Worm (Caenorhabditis elegans) whole organism, L2 larva: ENCODE results near the gene R04D3.3.
A peak's percentile ranks its signal among the peaks of the same experiment; 100 is the strongest.

ENCODE experiments used
- C34F6.9 ChIP-seq: fragments of 150-350 bp; optimal IDR thresholded peaks from 2 replicates; lab custom pipeline; 2014; ENCODE audit warnings: missing biosample characterization, missing genetic modification characterization
- F13H6.1 ChIP-seq: sonication (generic microtip); optimal IDR thresholded peaks from 2 replicates; lab custom pipeline; 2016; ENCODE audit warnings: missing genetic modification characterization, missing compliant biosample characterization
- Y55F3AM.14 ChIP-seq: fragments of 200-800 bp; sonication (Bioruptor generic); optimal IDR thresholded peaks from 2 replicates; lab custom pipeline; 2018; ENCODE audit warnings: mild to moderate bottlenecking, missing genetic modification characterization, missing compliant biosample characterization
- ZK546.5 ChIP-seq: sonication (generic microtip); optimal IDR thresholded peaks from 2 replicates; lab custom pipeline; 2017; ENCODE audit warnings: missing biosample characterization, missing genetic modification characterization
- ama-1 ChIP-seq: fragments of 150-350 bp; optimal IDR thresholded peaks from 2 replicates; lab custom pipeline; 2018; ENCODE audit warnings: inconsistent platforms
- blmp-1 ChIP-seq: sonication (generic microtip); optimal IDR thresholded peaks from 2 replicates; lab custom pipeline; 2017; ENCODE audit warnings: missing genetic modification characterization, mild to moderate bottlenecking, missing compliant biosample characterization, antibody characterized with exemption, moderate library complexity; ENCODE audit not compliant: insufficient read depth
- ceh-16 ChIP-seq: fragments of 150-350 bp; optimal IDR thresholded peaks from 2 replicates; lab custom pipeline; 2014; ENCODE audit warnings: missing biosample characterization, missing genetic modification characterization
- ceh-82 ChIP-seq: fragments of 150-350 bp; optimal IDR thresholded peaks from 2 replicates; lab custom pipeline; 2014; ENCODE audit warnings: missing biosample characterization, missing genetic modification characterization
- crh-2 ChIP-seq: sonication (generic microtip); optimal IDR thresholded peaks from 2 replicates; lab custom pipeline; 2017; ENCODE audit warnings: missing biosample characterization, missing genetic modification characterization
- elt-1 ChIP-seq: fragments of 150-350 bp; optimal IDR thresholded peaks from 2 replicates; lab custom pipeline; 2014; ENCODE audit warnings: missing biosample characterization, missing genetic modification characterization
- elt-3 ChIP-seq: sonication (generic microtip); optimal IDR thresholded peaks from 2 replicates; lab custom pipeline; 2017; ENCODE audit warnings: missing biosample characterization, missing genetic modification characterization
- fos-1 ChIP-seq: fragments of 150-350 bp; optimal IDR thresholded peaks from 2 replicates; lab custom pipeline; 2014; ENCODE audit warnings: missing biosample characterization, missing genetic modification characterization
- gmeb-1 ChIP-seq: fragments of 150-350 bp; optimal IDR thresholded peaks from 2 replicates; lab custom pipeline; 2014; ENCODE audit warnings: missing biosample characterization, missing genetic modification characterization
- lin-13 ChIP-seq: fragments of 150-350 bp; optimal IDR thresholded peaks from 2 replicates; lab custom pipeline; 2014; ENCODE audit warnings: missing biosample characterization, missing genetic modification reagents, missing genetic modification characterization
- lsy-2 ChIP-seq, 2 experiments: fragments of 150-350 bp in 1 of 2; sonication (generic microtip) in 1 of 2; optimal IDR thresholded peaks; 2 replicates each; lab custom pipeline; 2014 to 2017; ENCODE audit warnings: missing biosample characterization in 2 of 2, missing genetic modification characterization in 2 of 2
- mbf-1 ChIP-seq: sonication (generic microtip); optimal IDR thresholded peaks from 2 replicates; lab custom pipeline; 2017; ENCODE audit warnings: missing biosample characterization, missing genetic modification characterization
- mdl-1 ChIP-seq, 2 experiments: fragments of 150-350 bp in 1 of 2; sonication (generic microtip) in 1 of 2; optimal IDR thresholded peaks; 2 replicates each; lab custom pipeline; 2017; ENCODE audit warnings: missing biosample characterization in 2 of 2, missing genetic modification characterization in 2 of 2
- nhr-11 ChIP-seq: fragments of 150-350 bp; optimal IDR thresholded peaks from 2 replicates; lab custom pipeline; 2014; ENCODE audit warnings: missing biosample characterization, missing genetic modification characterization
- nhr-129 ChIP-seq: fragments of 150-350 bp; optimal IDR thresholded peaks from 2 replicates; lab custom pipeline; 2014; ENCODE audit warnings: missing biosample characterization, missing genetic modification characterization
- nhr-21 ChIP-seq: fragments of 150-350 bp; optimal IDR thresholded peaks from 2 replicates; lab custom pipeline; 2014; ENCODE audit warnings: missing biosample characterization, missing genetic modification characterization
- nhr-23 ChIP-seq: fragments of 150-350 bp; optimal IDR thresholded peaks from 2 replicates; lab custom pipeline; 2014; ENCODE audit warnings: missing biosample characterization, missing genetic modification reagents, missing genetic modification characterization
- nhr-25 ChIP-seq: fragments of 150-350 bp; sonication (generic microtip); optimal IDR thresholded peaks from 3 replicates; lab custom pipeline; 2014; ENCODE audit warnings: missing biosample characterization, missing genetic modification characterization
- nhr-77 ChIP-seq: fragments of 150-350 bp; optimal IDR thresholded peaks from 2 replicates; lab custom pipeline; 2014; ENCODE audit warnings: missing biosample characterization, missing genetic modification characterization
- sem-4 ChIP-seq: fragments of 150-350 bp; optimal IDR thresholded peaks from 2 replicates; lab custom pipeline; 2014; ENCODE audit warnings: missing biosample characterization, missing genetic modification reagents, missing genetic modification characterization
- skn-1 ChIP-seq: sonication (generic microtip); optimal IDR thresholded peaks from 2 replicates; lab custom pipeline; 2017; ENCODE audit warnings: missing biosample characterization, missing genetic modification characterization
- sma-3 ChIP-seq: sonication (generic microtip); optimal IDR thresholded peaks from 2 replicates; lab custom pipeline; 2016; ENCODE audit warnings: missing genetic modification reagents, missing genetic modification characterization, missing compliant biosample characterization
- sma-9 ChIP-seq, 2 experiments: fragments of 150-350 bp in 1 of 2; sonication (generic microtip) in 1 of 2; optimal IDR thresholded peaks; 2 replicates each; lab custom pipeline; 2014 to 2016; ENCODE audit warnings: missing genetic modification characterization in 2 of 2, mild to moderate bottlenecking in 1 of 2, missing biosample characterization in 1 of 2, missing compliant biosample characterization in 1 of 2, missing genetic modification reagents in 1 of 2, moderate library complexity in 1 of 2
- snpc-4 ChIP-seq: fragments of 150-350 bp; optimal IDR thresholded peaks from 2 replicates; lab custom pipeline; 2014; ENCODE audit warnings: missing biosample characterization, missing genetic modification characterization
- unc-62 ChIP-seq: fragments of 150-350 bp; optimal IDR thresholded peaks from 2 replicates; lab custom pipeline; 2014; ENCODE audit warnings: missing biosample characterization, missing genetic modification reagents, missing genetic modification characterization
- zag-1 ChIP-seq: fragments of 150-350 bp; optimal IDR thresholded peaks from 2 replicates; lab custom pipeline; 2014; ENCODE audit warnings: missing biosample characterization, missing genetic modification characterization
- ztf-1 ChIP-seq: fragments of 200-800 bp; sonication (Bioruptor generic); conservative IDR thresholded peaks from 2 replicates; pipeline ENCODE4 v1.3.6; 2022; ENCODE audit warnings: missing genetic modification characterization, missing compliant biosample characterization
- ztf-11 ChIP-seq: sonication (generic microtip); optimal IDR thresholded peaks from 2 replicates; lab custom pipeline; 2017; ENCODE audit warnings: missing biosample characterization, missing genetic modification characterization
- ztf-4 ChIP-seq: fragments of 150-350 bp; optimal IDR thresholded peaks from 2 replicates; lab custom pipeline; 2014; ENCODE audit warnings: missing biosample characterization, missing genetic modification characterization

The R04D3.3 gene

DNA sequence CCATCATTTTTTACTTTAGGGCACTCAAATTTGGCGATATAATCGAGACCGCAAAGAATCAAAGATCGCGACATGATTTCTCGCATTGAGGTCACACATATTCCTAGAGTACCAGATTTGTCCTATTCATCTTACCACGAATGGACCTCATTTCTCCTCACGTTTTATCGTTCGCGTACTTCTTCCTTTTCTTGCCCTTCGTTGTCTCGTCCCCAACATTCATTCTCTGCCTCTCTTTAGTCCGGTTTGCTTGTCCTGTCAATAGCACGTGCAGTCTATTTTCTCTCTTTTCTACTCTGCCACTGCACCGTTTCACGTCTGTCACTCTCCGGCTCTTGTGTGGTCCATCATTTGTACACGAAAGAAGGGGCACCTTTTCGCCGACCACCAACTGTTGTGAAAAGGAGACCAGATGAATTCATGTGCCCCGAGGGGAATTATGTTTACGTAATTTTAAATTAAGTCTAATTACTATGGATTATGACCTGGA, 39.0 kb downstream of the R04D3.3 start (continued):
- TF ChIP-seq elt-3 (tag; lab: Kevin White, UChicago) (no peak), zag-1 (peak; percentile 44), gmeb-1 (peak; percentile 35), lsy-2 (tag; optimal IDR thresholded peaks at IDR 0.05; lab: Kevin White, UChicago) (peak; percentile 1 to 71)

DNA sequence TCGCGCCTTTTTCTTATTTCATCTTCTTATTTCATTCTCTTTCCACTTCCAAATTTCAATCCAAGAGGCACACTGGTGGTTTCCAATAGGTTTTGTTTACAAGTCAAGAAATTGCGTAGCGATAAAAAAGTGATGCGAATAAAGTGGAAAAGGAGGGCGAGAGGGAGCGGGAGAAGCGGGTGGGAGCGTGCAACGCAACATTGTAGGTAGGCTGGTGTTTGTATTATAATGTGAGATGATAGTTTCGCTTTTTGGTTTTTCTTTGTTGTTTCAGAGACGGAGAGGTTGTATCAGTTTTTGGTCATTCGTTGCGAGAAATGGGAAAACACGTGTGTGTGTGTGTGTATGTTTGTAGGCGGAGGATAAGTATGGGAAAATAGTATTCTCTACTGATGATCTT, 40.3 kb downstream of the R04D3.3 start:
- peak; percentile 6 for TF ChIP-seq nhr-21 (tag; lab: Kevin White, UChicago)
- TF ChIP-seq mbf-1 (tag; lab: Kevin White, UChicago), result no peak
- peak; percentile 70 for TF ChIP-seq sma-3 (GFP tag; lab: Kevin White, UChicago)
- TF ChIP-seq C34F6.9 (tag; lab: Kevin White, UChicago), result no peak
- TF ChIP-seq gmeb-1, result peak; percentile 61
- TF ChIP-seq crh-2, result peak; percentile 71
- peak; percentile 54 for TF ChIP-seq fos-1 (tag; lab: Kevin White, UChicago)
- TF ChIP-seq blmp-1 (tag; lab: Kevin White, UChicago), result peak; percentile 70
- TF ChIP-seq Y55F3AM.14 (GFP tag; lab: Kevin White, UChicago), result peak; percentile 36
- TF ChIP-seq sem-4 (tag; lab: Kevin White, UChicago), result peak; percentile 14
- TF ChIP-seq ama-1 (lab: Kevin White, UChicago), result no peak
- TF ChIP-seq sma-9 (GFP tag; optimal IDR thresholded peaks at IDR 0.05; lab: Kevin White, UChicago), result peak; percentile 85
- no peak for TF ChIP-seq sma-9 (tag; optimal IDR thresholded peaks at IDR 0.05; lab: Kevin White, UChicago)
- TF ChIP-seq elt-3 (tag; lab: Kevin White, UChicago), result no peak
- no peak for TF ChIP-seq ztf-11 (tag; lab: Kevin White, UChicago)
- peak; percentile 66 for TF ChIP-seq nhr-129
- TF ChIP-seq F13H6.1 (tag; lab: Kevin White, UChicago), result peak; percentile 76
- TF ChIP-seq mdl-1 (tag; optimal IDR thresholded peaks at IDR 0.05; lab: Kevin White, UChicago), result peak; percentile 40 to 69
- peak; percentile 79 for TF ChIP-seq nhr-25 (tag; lab: Kevin White, UChicago)

ce11 chrX:13249102-13249501, 41.3 kb downstream of the R04D3.3 start:
- TF ChIP-seq C34F6.9 (tag; lab: Kevin White, UChicago), result no peak

DNA sequence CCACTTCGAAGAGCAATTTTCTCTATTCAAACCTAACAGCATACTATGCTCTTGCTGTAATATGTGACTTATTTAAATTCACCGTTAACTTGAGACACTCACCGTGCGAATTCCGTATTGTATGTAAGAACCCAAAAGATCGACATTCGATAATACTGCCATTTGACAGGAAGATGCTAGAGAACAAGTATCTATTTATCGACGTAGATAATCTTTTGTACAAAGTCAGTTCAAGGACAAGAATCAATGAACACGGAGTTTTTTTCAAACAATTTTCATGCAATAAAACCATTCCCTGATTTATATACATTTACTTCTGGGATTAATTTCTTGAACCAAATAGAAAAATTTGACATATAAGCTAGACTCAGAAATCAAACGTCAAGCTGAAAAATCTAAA, 42.2 kb downstream of the R04D3.3 start, which contains the start of gene K08H2.7:
Gene K08H2.7 (minus strand): TSS at position 173 of the 400 bp plus-strand sequence.
- TF ChIP-seq snpc-4, result no peak
- TF ChIP-seq C34F6.9 (tag; lab: Kevin White, UChicago), result no peak
- TF ChIP-seq nhr-11 (tag; lab: Kevin White, UChicago), result no peak
- TF ChIP-seq nhr-25 (tag; lab: Kevin White, UChicago), result peak; percentile 55
- no peak for TF ChIP-seq nhr-77 (tag; lab: Kevin White, UChicago)
- TF ChIP-seq lin-13 (GFP tag; lab: Kevin White, UChicago), result no peak
- peak; percentile 43 for TF ChIP-seq nhr-23 (tag; lab: Kevin White, UChicago)
- TF ChIP-seq nhr-21 (tag; lab: Kevin White, UChicago), result no peak
- TF ChIP-seq ztf-4 (tag; lab: Kevin White, UChicago), result no peak
- peak; percentile 23 for TF ChIP-seq ceh-16 (tag; lab: Kevin White, UChicago)
- no peak for TF ChIP-seq ceh-82 (tag; lab: Kevin White, UChicago)
- TF ChIP-seq skn-1, result no peak
- no peak for TF ChIP-seq fos-1 (tag; lab: Kevin White, UChicago)
- peak; percentile 91 for TF ChIP-seq elt-1 (tag; lab: Kevin White, UChicago)
- peak; percentile 81 for TF ChIP-seq sma-9 (GFP tag; optimal IDR thresholded peaks at IDR 0.05; lab: Kevin White, UChicago)
- no peak for TF ChIP-seq sma-9 (tag; optimal IDR thresholded peaks at IDR 0.05; lab: Kevin White, UChicago)
- TF ChIP-seq ZK546.5, result no peak

ce11 chrX:13247614-13248013, 42.8 kb downstream of the R04D3.3 start:
- TF ChIP-seq nhr-129 (no peak), nhr-25 (tag; lab: Kevin White, UChicago) (no peak), snpc-4 (no peak), sma-9 (GFP tag; optimal IDR thresholded peaks at IDR 0.05; lab: Kevin White, UChicago) (peak; percentile 44), sma-9 (tag; optimal IDR thresholded peaks at IDR 0.05; lab: Kevin White, UChicago) (no peak), ztf-1 (GFP tag; lab: Robert Waterston, UW) (no peak), gmeb-1 (peak; percentile 14), unc-62 (GFP tag; lab: Kevin White, UChicago) (no peak), mdl-1 (tag; optimal IDR thresholded peaks at IDR 0.05; lab: Kevin White, UChicago) (no peak), fos-1 (tag; lab: Kevin White, UChicago) (peak; percentile 26)
